Worm (Caenorhabditis elegans): ENCODE measurements around the gene gst-32.

The gst-32 gene

ce11 chrII:15157880-15158279 lies 20.5 kb downstream of the gst-32 start, which contains the start of gene ptr-20:
Gene ptr-20 (plus strand): TSS chrII:15158180.
- TF ChIP-seq ztf-18 (tag; optimal IDR thresholded peaks at IDR 0.05) (no peak), ceh-91 (GFP tag; IDR thresholded peaks at IDR 0.05) (no peak), F49E8.2 (tag; optimal IDR thresholded peaks at IDR 0.05; ENCODE audit: insufficient read depth) (no peak), pha-4 (tag; optimal IDR thresholded peaks at IDR 0.05) (no peak), cebp-1 (GFP tag; IDR thresholded peaks at IDR 0.05) (no peak), cebp-1 (tag; optimal IDR thresholded peaks at IDR 0.05) (no peak), chd-7 (tag; optimal IDR thresholded peaks at IDR 0.05) (no peak), madf-10 (tag; optimal IDR thresholded peaks at IDR 0.05) (no peak), let-526 (GFP tag; IDR thresholded peaks at IDR 0.05) (no peak), ceh-100 (GFP tag; IDR thresholded peaks at IDR 0.05) (no peak), snpc-1.1 (tag; optimal IDR thresholded peaks at IDR 0.05; ENCODE audit: insufficient read depth) (no peak), attf-5 (GFP tag; optimal IDR thresholded peaks at IDR 0.05) (no peak), zfh-2 (GFP tag; conservative IDR thresholded peaks at IDR 0.05) (no peak), hmg-1.2 (GFP tag; IDR thresholded peaks at IDR 0.05) (no peak), rpc-1 (optimal IDR thresholded peaks at IDR 0.05) (no peak), rpc-1 (tag; optimal IDR thresholded peaks at IDR 0.05) (no peak), aptf-2 (GFP tag; conservative IDR thresholded peaks at IDR 0.05) (no peak), fkh-3 (tag; optimal IDR thresholded peaks at IDR 0.05) (no peak), ztf-6 (GFP tag; IDR thresholded peaks at IDR 0.05) (no peak), F39B2.1 (GFP tag; IDR thresholded peaks at IDR 0.05) (no peak), gei-17 (GFP tag; optimal IDR thresholded peaks at IDR 0.05) (no peak)

- TF ChIP-seq somi-1 (GFP tag; optimal IDR thresholded peaks at IDR 0.05) (no peak), attf-3 (GFP tag; conservative IDR thresholded peaks at IDR 0.05) (no peak), ceh-79 (tag; optimal IDR thresholded peaks at IDR 0.05) (no peak), rcor-1 (GFP tag; IDR thresholded peaks at IDR 0.05) (no peak), cebp-1 (GFP tag; IDR thresholded peaks at IDR 0.05) (no peak), cebp-1 (tag; optimal IDR thresholded peaks at IDR 0.05) (no peak), attf-5 (GFP tag; optimal IDR thresholded peaks at IDR 0.05) (no peak), madf-10 (tag; optimal IDR thresholded peaks at IDR 0.05) (no peak), lin-35 (GFP tag; optimal IDR thresholded peaks at IDR 0.05) (no peak), F23B12.7 (tag; optimal IDR thresholded peaks at IDR 0.05; ENCODE audit: insufficient read depth) (no peak), let-526 (GFP tag; IDR thresholded peaks at IDR 0.05) (no peak), lsy-27 (tag; optimal IDR thresholded peaks at IDR 0.05; ENCODE audit: borderline replicate concordance, insufficient read depth) (no peak), sea-2 (GFP tag; IDR thresholded peaks at IDR 0.05) (no peak), snpc-1.3 (tag; optimal IDR thresholded peaks at IDR 0.05; ENCODE audit: insufficient read depth) (no peak), nfyb-1 (GFP tag; IDR thresholded peaks at IDR 0.05) (no peak), ceh-40 (GFP tag; IDR thresholded peaks at IDR 0.05) (no peak), D2030.7 (GFP tag; IDR thresholded peaks at IDR 0.05) (no peak), lin-40 (tag; optimal IDR thresholded peaks at IDR 0.05) (no peak), T07F8.4 (tag; optimal IDR thresholded peaks at IDR 0.05) (no peak)
These were observed 30.0 kb downstream of the gst-32 start for ce11 chrII:15148442-15148841.

- TF ChIP-seq cebp-2 (GFP tag; IDR thresholded peaks at IDR 0.05) (0 out of 2 replicates have a peak, but pooled peaks have one; percentile 11), nhr-27 (tag; optimal IDR thresholded peaks at IDR 0.05) (no peak)
These were observed 32.8 kb downstream of the gst-32 start, which contains the start of gene Y53F4B.27 for ce11 chrII:15145594-15145993. Gene Y53F4B.27 (plus strand): TSS chrII:15145894.

Data from whole organism, young adult.